Fruit fly (Drosophila melanogaster): ENCODE data around the gene CG33494.

Gene CG33494

dm6 chr3R:25495072-25495471, at the start of gene CG33494:
Gene CG33494, minus strand, starts transcription at chr3R:25495161.
- no peak for TF ChIP-seq noc (tag; optimal IDR thresholded peaks at IDR 0.05)

- no peak for TF ChIP-seq noc (tag; optimal IDR thresholded peaks at IDR 0.05)
These were observed 48.8 kb upstream of the CG33494 start for dm6 chr3R:25543565-25544317.

dm6 chr3R:25539132-25539531, 44.2 kb upstream of the CG33494 start:
- TF ChIP-seq noc (tag; optimal IDR thresholded peaks at IDR 0.05): no peak

dm6 chr3R:25532406-25533225, 37.7 kb upstream of the CG33494 start:
- TF ChIP-seq noc (tag; optimal IDR thresholded peaks at IDR 0.05): no peak

dm6 chr3R:25531905-25532387, 37.0 kb upstream of the CG33494 start:
- no peak for TF ChIP-seq noc (tag; optimal IDR thresholded peaks at IDR 0.05)

- TF ChIP-seq noc (tag; optimal IDR thresholded peaks at IDR 0.05): no peak
These were observed 34.3 kb upstream of the CG33494 start for dm6 chr3R:25529289-25529688.

dm6 chr3R:25519465-25520071, 24.6 kb upstream of the CG33494 start:
- no peak for TF ChIP-seq noc (tag; optimal IDR thresholded peaks at IDR 0.05)

- TF ChIP-seq noc (tag; optimal IDR thresholded peaks at IDR 0.05): no peak
These were observed 23.6 kb upstream of the CG33494 start for dm6 chr3R:25518584-25518983.

- no peak for TF ChIP-seq noc (tag; optimal IDR thresholded peaks at IDR 0.05)
These were observed 23.2 kb upstream of the CG33494 start for dm6 chr3R:25518099-25518567.

dm6 chr3R:25517521-25517920, 22.6 kb upstream of the CG33494 start:
- TF ChIP-seq noc (tag; optimal IDR thresholded peaks at IDR 0.05): no peak

- TF ChIP-seq noc (tag; optimal IDR thresholded peaks at IDR 0.05): peak; percentile 94
These were observed 20.7 kb upstream of the CG33494 start, which contains the start of gene msi for dm6 chr3R:25515450-25516288. Gene msi, plus strand, starts transcription at chr3R:25516118.

dm6 chr3R:25512750-25513149, 17.8 kb upstream of the CG33494 start:
- no peak for TF ChIP-seq noc (tag; optimal IDR thresholded peaks at IDR 0.05)

dm6 chr3R:25505975-25506374, 11.0 kb upstream of the CG33494 start, which contains the start of gene CG5111:
Gene CG5111, plus strand, starts transcription at chr3R:25506275.
- no peak for TF ChIP-seq noc (tag; optimal IDR thresholded peaks at IDR 0.05)

- TF ChIP-seq noc (tag; optimal IDR thresholded peaks at IDR 0.05): no peak
These were observed 9.9 kb upstream of the CG33494 start, which contains the start of gene CG5107 for dm6 chr3R:25504891-25505290. Gene CG5107, plus strand, starts transcription at chr3R:25505191.

- TF ChIP-seq noc (tag; optimal IDR thresholded peaks at IDR 0.05): no peak
These were observed 792 bp upstream of the CG33494 start for dm6 chr3R:25495753-25496152.

Data from whole organism, larva.